Fruit fly (Drosophila melanogaster): ENCODE data around the gene Tim17b1.

Gene Tim17b1

DNA sequence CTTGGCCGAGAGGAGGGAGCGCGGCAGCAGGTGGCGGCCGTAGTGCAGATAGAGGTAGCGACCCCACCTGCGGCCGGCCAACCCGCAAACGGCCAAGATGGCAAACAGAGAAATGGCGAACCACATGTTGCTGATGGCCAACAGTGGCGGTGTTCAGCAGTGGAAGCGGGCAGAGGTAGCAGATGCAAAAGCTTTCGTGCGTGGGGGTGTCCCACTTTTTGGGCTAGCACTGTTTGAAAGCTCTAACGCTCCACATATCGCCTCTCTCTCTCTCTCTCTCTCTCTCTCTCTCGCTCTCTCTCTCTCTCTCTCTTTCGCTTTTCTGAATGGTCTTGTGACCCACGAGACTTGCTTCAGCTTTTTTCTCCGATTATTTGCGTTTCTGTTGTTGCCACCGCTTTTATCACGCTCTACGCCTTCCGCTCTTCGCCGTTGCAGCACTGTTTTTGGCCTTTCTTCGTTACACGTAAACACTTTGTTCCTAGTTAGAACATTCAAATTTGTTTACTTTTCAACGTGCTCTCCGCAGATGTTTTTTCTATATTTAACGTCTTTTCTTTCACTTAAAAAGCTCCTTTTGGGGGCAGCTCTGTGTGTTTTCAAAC, 17.1 kb upstream of the Tim17b1 start (continued):
- TF ChIP-seq Lpt (GFP tag; optimal IDR thresholded peaks at IDR 0.05): peak; percentile 9
- TF ChIP-seq CG6808 (GFP tag; optimal IDR thresholded peaks at IDR 0.05): peak; percentile 6
- TF ChIP-seq Met (GFP tag; optimal IDR thresholded peaks at IDR 0.05): no peak
- TF ChIP-seq svp (GFP tag): peak; percentile 76

DNA sequence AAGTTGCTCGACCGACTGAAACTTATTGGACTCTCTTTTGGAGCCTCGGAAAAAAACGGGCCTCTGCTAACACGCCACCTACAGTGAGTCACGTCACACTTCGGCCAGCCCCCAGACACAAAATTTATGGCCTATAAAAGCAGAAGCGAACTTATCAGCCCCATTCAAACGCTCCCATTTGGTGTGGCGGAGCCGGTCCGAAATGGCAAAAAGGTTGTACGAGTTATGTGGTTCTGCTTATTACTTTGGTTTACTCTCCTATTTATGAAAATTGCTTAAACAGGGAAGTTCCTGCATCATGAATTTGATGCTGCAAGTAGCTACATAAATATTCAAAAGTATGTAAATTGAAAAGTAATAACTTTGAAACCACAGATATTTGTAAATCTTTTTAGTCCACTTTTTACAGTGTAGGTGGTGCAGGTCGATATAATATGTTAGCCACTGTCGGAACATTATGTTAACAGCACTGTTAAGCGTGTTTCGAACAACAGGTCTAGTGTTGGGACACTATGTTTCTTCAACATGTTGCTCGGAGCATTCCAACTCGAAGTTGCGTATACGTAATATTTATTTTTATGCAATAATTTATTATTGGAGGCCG, 16.5 kb upstream of the Tim17b1 start:
- TF ChIP-seq vri (GFP tag; optimal IDR thresholded peaks at IDR 0.05) (peak; percentile 85), topi (GFP tag; optimal IDR thresholded peaks at IDR 0.05) (peak; percentile 90), CG7368 (GFP tag; optimal IDR thresholded peaks at IDR 0.05) (peak; percentile 82), CG4318 (GFP tag; optimal IDR thresholded peaks at IDR 0.05) (peak; percentile 92), CG34406 (GFP tag; optimal IDR thresholded peaks at IDR 0.05) (peak; percentile 86), pdm3 (GFP tag; optimal IDR thresholded peaks at IDR 0.05) (peak; percentile 92), cyc (GFP tag; optimal IDR thresholded peaks at IDR 0.05) (peak; percentile 88), net (GFP tag; optimal IDR thresholded peaks at IDR 0.05) (peak; percentile 94), esn (GFP tag; optimal IDR thresholded peaks at IDR 0.05) (peak; percentile 92), Smox (GFP tag; optimal IDR thresholded peaks at IDR 0.05) (peak; percentile 87), CG15336 (GFP tag; IDR thresholded peaks at IDR 0.05) (peak; percentile 85), CG6276 (GFP tag; optimal IDR thresholded peaks at IDR 0.05) (peak; percentile 91), CG8319 (GFP tag; optimal IDR thresholded peaks at IDR 0.05) (peak; percentile 80), CG16779 (tag; optimal IDR thresholded peaks at IDR 0.05) (peak; percentile 80), Eip75B (GFP tag; optimal IDR thresholded peaks at IDR 0.05) (peak; percentile 87), acj6 (GFP tag; optimal IDR thresholded peaks at IDR 0.05) (peak; percentile 89), CG3919 (GFP tag; optimal IDR thresholded peaks at IDR 0.05) (peak; percentile 89), Blimp-1 (GFP tag; optimal IDR thresholded peaks at IDR 0.05) (peak; percentile 59), CG3032 (tag; optimal IDR thresholded peaks at IDR 0.05) (peak; percentile 82), ss (GFP tag; optimal IDR thresholded peaks at IDR 0.05) (peak; percentile 71 to 81), Hr38 (GFP tag; optimal IDR thresholded peaks at IDR 0.05) (no peak), Sox102F (GFP tag; optimal IDR thresholded peaks at IDR 0.05) (peak; percentile 84), dac (GFP tag; optimal IDR thresholded peaks at IDR 0.05) (peak; percentile 93), CG1621 (tag; optimal IDR thresholded peaks at IDR 0.05) (peak; percentile 69), Eip78C (GFP tag) (peak; percentile 98), CG6854 (GFP tag; optimal IDR thresholded peaks at IDR 0.05) (peak; percentile 72), salr (GFP tag; optimal IDR thresholded peaks at IDR 0.05) (peak; percentile 66 to 91), fkh (GFP tag; optimal IDR thresholded peaks at IDR 0.05) (peak; percentile 66), CG32006 (GFP tag; optimal IDR thresholded peaks at IDR 0.05) (peak; percentile 97), CG31627 (GFP tag; optimal IDR thresholded peaks at IDR 0.05) (peak; percentile 89), fd59A (GFP tag; optimal IDR thresholded peaks at IDR 0.05) (peak; percentile 77), Sox14 (GFP tag; optimal IDR thresholded peaks at IDR 0.05) (peak; percentile 91), Gug (GFP tag; IDR thresholded peaks at IDR 0.05) (peak; percentile 80), Hr4 (GFP tag; optimal IDR thresholded peaks at IDR 0.05) (peak; percentile 96), svp (GFP tag) (peak; percentile 95), Sox15 (GFP tag; optimal IDR thresholded peaks at IDR 0.05) (peak; percentile 74), CG6163 (GFP tag; IDR thresholded peaks at IDR 0.05) (peak; percentile 82), CG10669 (GFP tag; optimal IDR thresholded peaks at IDR 0.05) (peak; percentile 79), Ets96B (tag; optimal IDR thresholded peaks at IDR 0.05) (peak; percentile 76), Ets21C (GFP tag; optimal IDR thresholded peaks at IDR 0.05) (peak; percentile 86), CG11762 (GFP tag; optimal IDR thresholded peaks at IDR 0.05; ENCODE audit: insufficient read depth) (peak; percentile 75), CG6792 (GFP tag; optimal IDR thresholded peaks at IDR 0.05) (peak; percentile 86), Eip93F (GFP tag; optimal IDR thresholded peaks at IDR 0.05) (peak; percentile 65), Hr39 (GFP tag; optimal IDR thresholded peaks at IDR 0.05) (peak; percentile 89), CG8632 (GFP tag; optimal IDR thresholded peaks at IDR 0.05) (peak; percentile 78), OdsH (GFP tag; optimal IDR thresholded peaks at IDR 0.05) (peak; percentile 92)
